Worm (Caenorhabditis elegans) whole organism, L1 larva: Measurements from ENCODE around the gene mnr-1.

ENCODE experiments used
- C04F5.9 ChIP-seq: sonication (generic microtip); optimal IDR thresholded peaks from 2 replicates; lab custom pipeline; 2016; ENCODE audit warnings: missing genetic modification characterization, missing compliant biosample characterization
- C34B4.2 ChIP-seq: sonication (generic microtip); optimal IDR thresholded peaks from 2 replicates; lab custom pipeline; 2017; ENCODE audit warnings: mild to moderate bottlenecking, missing genetic modification characterization, missing compliant biosample characterization
- F16B12.6 ChIP-seq: fragments of 150-350 bp; optimal IDR thresholded peaks from 2 replicates; lab custom pipeline; 2014; ENCODE audit warnings: missing biosample characterization, missing genetic modification characterization
- blmp-1 ChIP-seq: fragments of 150-350 bp; optimal IDR thresholded peaks from 2 replicates; lab custom pipeline; 2014; ENCODE audit warnings: missing biosample characterization, missing genetic modification characterization
- dpl-1 ChIP-seq, 3 experiments: fragments of 150-350 bp in 2 of 3; sonication (generic microtip) in 1 of 3; optimal IDR thresholded peaks; 2 replicates each; lab custom pipeline; 2014 to 2017; ENCODE audit warnings: missing biosample characterization in 3 of 3, missing genetic modification characterization in 3 of 3, missing genetic modification reagents in 3 of 3
- dsc-1 ChIP-seq: sonication (generic microtip); optimal IDR thresholded peaks from 2 replicates; lab custom pipeline; 2016; ENCODE audit warnings: mild to moderate bottlenecking, missing genetic modification characterization, missing compliant biosample characterization
- efl-1 ChIP-seq, 4 experiments: fragments of 150-350 bp; optimal IDR thresholded peaks in 3 of 4; peaks in 1 of 4; 1 replicate in 1 of 4; 2 replicates in 3 of 4; lab custom pipeline; 2014; ENCODE audit warnings: missing biosample characterization in 2 of 4, missing genetic modification characterization in 2 of 4, missing genetic modification reagents in 2 of 4
- egl-27 ChIP-seq, 2 experiments: fragments of 150-350 bp in 1 of 2; sonication (generic microtip); optimal IDR thresholded peaks; 3 replicates each; lab custom pipeline; 2017 to 2018; ENCODE audit warnings: missing biosample characterization in 2 of 2, missing genetic modification characterization in 2 of 2, missing genetic modification reagents in 2 of 2
- elt-3 ChIP-seq, 6 experiments: fragments of 150-350 bp in 1 of 6; sonication (generic microtip); optimal IDR thresholded peaks; 2 replicates each; lab custom pipeline; 2017 to 2018; ENCODE audit warnings: missing biosample characterization in 6 of 6, missing genetic modification characterization in 6 of 6, inconsistent platforms in 1 of 6
- fkh-4 ChIP-seq: sonication (generic microtip); optimal IDR thresholded peaks from 2 replicates; lab custom pipeline; 2016; ENCODE audit warnings: missing compliant biosample characterization, missing genetic modification characterization, borderline replicate concordance
- fkh-8 ChIP-seq: sonication (generic microtip); optimal IDR thresholded peaks from 2 replicates; lab custom pipeline; 2016; ENCODE audit warnings: mild to moderate bottlenecking, missing genetic modification characterization, missing compliant biosample characterization
- grh-1 ChIP-seq: fragments of 200-800 bp; sonication (Bioruptor generic); IDR thresholded peaks from 2 replicates; pipeline ENCODE4 v1.3.6; 2022; ENCODE audit warnings: missing genetic modification reagents, missing genetic modification characterization, missing compliant biosample characterization
- hlh-4 ChIP-seq: sonication (generic microtip); optimal IDR thresholded peaks from 2 replicates; lab custom pipeline; 2016; ENCODE audit warnings: mild to moderate bottlenecking, missing genetic modification characterization, missing compliant biosample characterization
- irx-1 ChIP-seq: sonication (generic microtip); optimal IDR thresholded peaks from 2 replicates; lab custom pipeline; 2016; ENCODE audit warnings: missing genetic modification characterization, missing compliant biosample characterization
- lir-3 ChIP-seq: sonication (generic microtip); optimal IDR thresholded peaks from 2 replicates; lab custom pipeline; 2016; ENCODE audit warnings: mild to moderate bottlenecking, missing genetic modification characterization, moderate library complexity, missing compliant biosample characterization; ENCODE audit not compliant: poor library complexity
- lsy-2 ChIP-seq, 2 experiments: fragments of 150-350 bp; optimal IDR thresholded peaks; 2 replicates each; lab custom pipeline; 2014; ENCODE audit warnings: missing biosample characterization in 2 of 2, missing genetic modification characterization in 2 of 2
- mdl-1 ChIP-seq, 2 experiments: fragments of 150-350 bp; optimal IDR thresholded peaks; 2 replicates each; lab custom pipeline; 2014 to 2017; ENCODE audit warnings: missing biosample characterization in 2 of 2, missing genetic modification characterization in 2 of 2, inconsistent platforms in 1 of 2
- mep-1 ChIP-seq: fragments of 150-350 bp; optimal IDR thresholded peaks from 2 replicates; lab custom pipeline; 2014; ENCODE audit warnings: missing biosample characterization, missing genetic modification characterization
- nhr-19 ChIP-seq: fragments of 200-800 bp; sonication (Bioruptor generic); conservative IDR thresholded peaks from 2 replicates; pipeline ENCODE4 v1.3.6; 2022; ENCODE audit warnings: missing genetic modification characterization, missing compliant biosample characterization
- nhr-237 ChIP-seq: fragments of 150-350 bp; optimal IDR thresholded peaks from 2 replicates; lab custom pipeline; 2014; ENCODE audit warnings: missing biosample characterization, missing genetic modification characterization
- nhr-28 ChIP-seq: fragments of 150-350 bp; optimal IDR thresholded peaks from 2 replicates; lab custom pipeline; 2014; ENCODE audit warnings: missing biosample characterization, missing genetic modification characterization
- nhr-47 ChIP-seq: sonication (generic microtip); optimal IDR thresholded peaks from 2 replicates; lab custom pipeline; 2016; ENCODE audit warnings: mild to moderate bottlenecking, missing genetic modification characterization, moderate library complexity, missing compliant biosample characterization
- nhr-84 ChIP-seq: sonication (generic microtip); optimal IDR thresholded peaks from 2 replicates; lab custom pipeline; 2017; ENCODE audit warnings: missing biosample characterization, missing genetic modification characterization
- nhr-90 ChIP-seq: sonication (generic microtip); optimal IDR thresholded peaks from 2 replicates; lab custom pipeline; 2016; ENCODE audit warnings: mild to moderate bottlenecking, missing genetic modification characterization, missing compliant biosample characterization; ENCODE audit not compliant: poor library complexity
- pax-3 ChIP-seq: fragments of 200-800 bp; sonication (Bioruptor generic); optimal IDR thresholded peaks from 2 replicates; lab custom pipeline; 2018; ENCODE audit warnings: mild to moderate bottlenecking, missing genetic modification characterization, moderate library complexity, missing compliant biosample characterization
- skn-1 ChIP-seq: fragments of 150-350 bp; optimal IDR thresholded peaks from 2 replicates; lab custom pipeline; 2014; ENCODE audit warnings: missing biosample characterization, missing genetic modification characterization
- sptf-1 ChIP-seq: fragments of 150-350 bp; optimal IDR thresholded peaks from 2 replicates; lab custom pipeline; 2014; ENCODE audit warnings: missing biosample characterization, missing genetic modification characterization
- sup-37 ChIP-seq: fragments of 200-800 bp; sonication (Bioruptor generic); optimal IDR thresholded peaks from 2 replicates; lab custom pipeline; 2018; ENCODE audit warnings: mild to moderate bottlenecking, missing genetic modification characterization, missing compliant biosample characterization
- swsn-7 ChIP-seq: sonication (generic microtip); optimal IDR thresholded peaks from 2 replicates; lab custom pipeline; 2016; ENCODE audit warnings: missing genetic modification characterization, missing compliant biosample characterization
- unc-30 ChIP-seq: sonication (generic microtip); optimal IDR thresholded peaks from 2 replicates; lab custom pipeline; 2017; ENCODE audit warnings: missing biosample characterization, missing genetic modification characterization
- unc-86 ChIP-seq: sonication (generic microtip); optimal IDR thresholded peaks from 2 replicates; lab custom pipeline; 2016; ENCODE audit warnings: missing genetic modification characterization, missing compliant biosample characterization
- xbp-1 ChIP-seq: sonication (generic microtip); optimal IDR thresholded peaks from 2 replicates; lab custom pipeline; 2016; ENCODE audit warnings: missing genetic modification characterization, missing compliant biosample characterization
- zag-1 ChIP-seq: fragments of 150-350 bp; optimal IDR thresholded peaks from 2 replicates; lab custom pipeline; 2014; ENCODE audit warnings: missing biosample characterization, missing genetic modification characterization
- ztf-4 ChIP-seq: fragments of 150-350 bp; optimal IDR thresholded peaks from 2 replicates; lab custom pipeline; 2014; ENCODE audit warnings: missing biosample characterization, missing genetic modification characterization

Gene mnr-1

DNA sequence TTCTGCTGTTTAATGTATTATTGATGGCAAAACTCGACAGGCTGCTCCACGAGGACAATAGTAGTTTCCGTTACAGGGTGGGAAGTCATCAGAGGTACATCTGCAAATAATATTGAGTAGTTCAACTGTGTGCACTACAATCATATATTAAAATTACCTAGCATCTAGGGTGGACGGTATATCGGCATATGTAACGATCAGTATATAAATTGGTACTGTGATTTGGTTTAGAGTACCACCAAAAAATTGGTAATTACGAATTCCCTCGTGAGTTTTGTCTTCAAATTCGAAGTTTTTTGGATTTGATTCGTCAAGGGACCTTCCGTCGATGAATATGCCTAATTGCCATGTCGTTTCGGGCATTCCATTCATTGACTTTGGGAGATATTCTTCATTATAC is 17.6 kb upstream of the mnr-1 start, which contains the start of gene ttr-13:
TSS of gene ttr-13 (minus strand) at position 101 of the 400 bp plus-strand sequence.
- no peak for TF ChIP-seq elt-3 (tag; optimal IDR thresholded peaks at IDR 0.05; lab: Kevin White, UChicago)
- no peak for TF ChIP-seq zag-1 (tag; lab: Kevin White, UChicago)
- TF ChIP-seq nhr-237 (tag; lab: Kevin White, UChicago), result no peak
- no peak for TF ChIP-seq egl-27 (tag; optimal IDR thresholded peaks at IDR 0.05; lab: Kevin White, UChicago)
- TF ChIP-seq dpl-1 (GFP tag; optimal IDR thresholded peaks at IDR 0.05; lab: Kevin White, UChicago), result no peak
- TF ChIP-seq C04F5.9 (tag; lab: Kevin White, UChicago), result no peak
- TF ChIP-seq nhr-28 (tag; lab: Kevin White, UChicago), result no peak
- no peak for TF ChIP-seq mdl-1 (tag; optimal IDR thresholded peaks at IDR 0.05; lab: Kevin White, UChicago)
- TF ChIP-seq pax-3 (tag; lab: Kevin White, UChicago), result no peak
- no peak for TF ChIP-seq unc-30 (tag; lab: Kevin White, UChicago)
- TF ChIP-seq fkh-4, result no peak
- TF ChIP-seq unc-86 (tag; lab: Kevin White, UChicago), result no peak
- no peak for TF ChIP-seq swsn-7 (tag; lab: Kevin White, UChicago)
- no peak for TF ChIP-seq C34B4.2 (tag; lab: Kevin White, UChicago)
- TF ChIP-seq blmp-1, result no peak
- no peak for TF ChIP-seq lir-3 (tag; lab: Kevin White, UChicago)
- TF ChIP-seq nhr-84 (tag; lab: Kevin White, UChicago), result no peak
- TF ChIP-seq sptf-1, result no peak
- no peak for TF ChIP-seq irx-1
- no peak for TF ChIP-seq grh-1

DNA sequence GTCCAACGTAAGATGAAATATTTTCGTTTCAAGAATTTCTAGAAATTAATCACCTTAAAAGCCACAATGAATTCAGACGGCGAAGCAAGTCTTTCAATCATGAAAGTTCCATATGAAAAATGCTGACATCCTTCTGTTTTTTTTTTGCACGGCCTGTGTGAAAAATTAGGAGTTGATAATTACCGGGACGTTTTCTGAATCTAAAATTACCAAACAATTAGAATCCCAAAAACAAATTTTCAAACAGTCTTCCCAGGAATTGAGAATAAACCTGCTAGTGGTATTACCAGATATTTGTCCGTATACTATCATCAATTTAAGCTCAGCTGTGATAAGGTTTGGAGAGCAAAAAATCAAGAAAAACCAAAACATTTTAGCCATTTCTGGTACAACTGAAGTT is 16.1 kb upstream of the mnr-1 start, which contains the start of gene Y44A6B.3:
TSS of gene Y44A6B.3 (minus strand) at position 101 of the 400 bp plus-strand sequence.
- no peak for TF ChIP-seq efl-1 (optimal IDR thresholded peaks at IDR 0.05; lab: Kevin White, UChicago)
- peak in 1 of 2 experiments; percentile 1 for TF ChIP-seq efl-1 (GFP tag; optimal IDR thresholded peaks at IDR 0.05 in 1 of 2; lab: Kevin White, UChicago)
- TF ChIP-seq dpl-1 (GFP tag; optimal IDR thresholded peaks at IDR 0.05; lab: Kevin White, UChicago), result no peak

DNA sequence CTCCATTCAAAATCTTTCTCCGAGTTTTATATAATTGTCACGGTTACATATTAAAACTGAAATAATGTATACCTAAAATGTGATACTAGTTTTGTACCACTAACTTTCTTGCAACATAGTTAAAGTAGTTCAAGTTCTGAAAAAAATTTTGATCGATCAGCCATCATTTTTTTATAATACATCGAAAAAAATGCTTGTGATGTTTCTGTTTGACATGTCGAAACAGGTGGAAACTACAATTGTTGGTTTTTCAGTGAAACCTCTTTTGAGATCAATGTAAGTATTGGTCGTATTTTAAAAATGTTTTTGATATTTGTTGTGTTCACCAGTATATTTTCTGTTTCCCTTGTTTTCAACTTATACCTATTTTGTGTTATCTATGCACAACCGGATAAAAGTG is 15.2 kb upstream of the mnr-1 start, which contains the start of gene srxa-14:
TSS of gene srxa-14 (plus strand) at position 301 of the 400 bp plus-strand sequence.
- TF ChIP-seq dsc-1 (tag; lab: Kevin White, UChicago) (no peak), nhr-28 (tag; lab: Kevin White, UChicago) (no peak), lir-3 (tag; lab: Kevin White, UChicago) (no peak), irx-1 (no peak), nhr-84 (tag; lab: Kevin White, UChicago) (no peak), lsy-2 (tag; optimal IDR thresholded peaks at IDR 0.05; lab: Kevin White, UChicago) (no peak), nhr-19 (no peak), skn-1 (tag; lab: Kevin White, UChicago) (no peak), sup-37 (GFP tag; lab: Kevin White, UChicago) (no peak), mep-1 (tag; lab: Kevin White, UChicago) (no peak), nhr-237 (tag; lab: Kevin White, UChicago) (no peak), xbp-1 (tag; lab: Kevin White, UChicago) (no peak), F16B12.6 (no peak), nhr-90 (tag; lab: Kevin White, UChicago) (no peak)

DNA sequence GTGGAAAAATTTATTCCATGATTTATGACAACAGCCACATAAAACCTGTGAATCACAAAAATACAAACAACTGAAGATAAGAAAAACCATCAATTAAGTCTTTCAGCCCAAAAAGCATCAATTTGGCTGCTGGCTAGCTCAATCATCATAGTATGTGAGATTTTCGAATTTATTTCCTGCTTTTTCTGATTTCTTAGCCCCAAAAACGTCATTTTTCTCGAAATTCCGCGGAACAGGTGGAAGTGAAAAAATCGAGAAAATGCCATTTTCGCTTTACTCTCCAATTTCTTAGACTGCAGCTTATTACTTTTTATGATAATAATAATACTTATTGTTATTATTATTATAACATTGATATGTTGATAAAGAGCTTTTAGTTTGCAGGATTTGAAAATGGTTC is 12.6 kb upstream of the mnr-1 start, which contains the start of gene srxa-15:
TSS of gene srxa-15 (plus strand) at position 301 of the 400 bp plus-strand sequence.
- no peak for TF ChIP-seq nhr-47 (tag; lab: Kevin White, UChicago)
- no peak for TF ChIP-seq ztf-4 (tag; lab: Kevin White, UChicago)
- peak; percentile 7 for TF ChIP-seq fkh-8
- TF ChIP-seq C34B4.2 (tag; lab: Kevin White, UChicago), result no peak
- no peak for TF ChIP-seq swsn-7 (tag; lab: Kevin White, UChicago)
- TF ChIP-seq mdl-1 (tag; optimal IDR thresholded peaks at IDR 0.05; lab: Kevin White, UChicago), result no peak
- peak; percentile 60 for TF ChIP-seq hlh-4 (tag; lab: Kevin White, UChicago)
- TF ChIP-seq elt-3 (tag; optimal IDR thresholded peaks at IDR 0.05; lab: Kevin White, UChicago), result no peak
